Worm (Caenorhabditis elegans): Measurements from ENCODE around the gene C10G8.2.

The C10G8.2 gene

ce11 chrV:5314104-5314503 is at the start of gene C10G8.2:
Gene C10G8.2 (plus strand): TSS chrV:5314404.
- TF ChIP-seq sptf-1 (tag; optimal IDR thresholded peaks at IDR 0.05) (no peak), aly-2 (tag; optimal IDR thresholded peaks at IDR 0.05) (no peak), rnt-1 (tag; optimal IDR thresholded peaks at IDR 0.05) (no peak), fkh-8 (tag; optimal IDR thresholded peaks at IDR 0.05) (no peak), unc-30 (tag; optimal IDR thresholded peaks at IDR 0.05) (no peak), tbx-2 (tag; optimal IDR thresholded peaks at IDR 0.05) (no peak), snu-23 (GFP tag; optimal IDR thresholded peaks at IDR 0.05) (no peak), unc-130 (tag; optimal IDR thresholded peaks at IDR 0.05) (no peak), ces-1 (GFP tag; optimal IDR thresholded peaks at IDR 0.05) (no peak), alr-1 (tag; optimal IDR thresholded peaks at IDR 0.05; ENCODE audit: borderline replicate concordance) (no peak)

ce11 chrV:5265581-5265980 is 48.6 kb upstream of the C10G8.2 start, which contains the start of the genes srt-69 and B0238.12:
Gene srt-69 (minus strand): TSS chrV:5265681.
Gene B0238.12 (plus strand): TSS chrV:5265844.
- TF ChIP-seq nhr-90 (tag; optimal IDR thresholded peaks at IDR 0.05; ENCODE audit: poor library complexity) (no peak), ztf-4 (tag; optimal IDR thresholded peaks at IDR 0.05) (no peak), swsn-7 (tag; optimal IDR thresholded peaks at IDR 0.05) (no peak), egl-13 (tag; optimal IDR thresholded peaks at IDR 0.05) (no peak), aha-1 (tag; optimal IDR thresholded peaks at IDR 0.05) (no peak), sup-37 (GFP tag; optimal IDR thresholded peaks at IDR 0.05) (no peak), fkh-8 (tag; optimal IDR thresholded peaks at IDR 0.05) (no peak), lin-13 (GFP tag; optimal IDR thresholded peaks at IDR 0.05) (no peak), mdl-1 (tag; optimal IDR thresholded peaks at IDR 0.05) (no peak)

ce11 chrV:5269024-5269535 is 45.1 kb upstream of the C10G8.2 start, which contains the start of gene penr-1:
Gene penr-1 (plus strand): TSS chrV:5269485.
- TF ChIP-seq tlp-1 (tag; optimal IDR thresholded peaks at IDR 0.05) (no peak), mab-9 (GFP tag; IDR thresholded peaks at IDR 0.05) (no peak), ces-1 (GFP tag; optimal IDR thresholded peaks at IDR 0.05) (no peak), nhr-77 (tag; optimal IDR thresholded peaks at IDR 0.05) (peak; percentile 42), dpl-1 (GFP tag; optimal IDR thresholded peaks at IDR 0.05) (peak; percentile 88 to 94 (median 92)), ceh-82 (tag; optimal IDR thresholded peaks at IDR 0.05) (peak in 1 of 3 experiments; percentile 42), sptf-1 (tag; optimal IDR thresholded peaks at IDR 0.05) (no peak), hlh-17 (GFP tag; optimal IDR thresholded peaks at IDR 0.05; ENCODE audit: borderline replicate concordance) (no peak), hpl-2 (GFP tag; optimal IDR thresholded peaks at IDR 0.05) (no peak), rnt-1 (tag; optimal IDR thresholded peaks at IDR 0.05) (peak; percentile 61), fkh-4 (tag; optimal IDR thresholded peaks at IDR 0.05; ENCODE audit: borderline replicate concordance) (no peak), fkh-8 (tag; optimal IDR thresholded peaks at IDR 0.05) (peak; percentile 18), hlh-4 (tag; optimal IDR thresholded peaks at IDR 0.05) (no peak), fkh-10 (GFP tag; optimal IDR thresholded peaks at IDR 0.05) (peak; percentile 6), Y116A8C.19 (tag; optimal IDR thresholded peaks at IDR 0.05; ENCODE audit: borderline replicate concordance) (no peak), elt-2 (tag; optimal IDR thresholded peaks at IDR 0.05) (peak; percentile 3), ztf-11 (tag; optimal IDR thresholded peaks at IDR 0.05) (no peak), lin-35 (GFP tag; optimal IDR thresholded peaks at IDR 0.05) (peak; percentile 96 to 98), swsn-7 (tag; optimal IDR thresholded peaks at IDR 0.05) (peak; percentile 47), grh-1 (GFP tag; IDR thresholded peaks at IDR 0.05) (peak; percentile 33; the same call in 1 of the 2 replicates), alr-1 (tag; optimal IDR thresholded peaks at IDR 0.05; ENCODE audit: borderline replicate concordance) (no peak), zip-4 (GFP tag; optimal IDR thresholded peaks at IDR 0.05) (no peak), fos-1 (tag; optimal IDR thresholded peaks at IDR 0.05) (no peak), nhr-28 (tag; optimal IDR thresholded peaks at IDR 0.05) (no peak), aly-2 (tag; optimal IDR thresholded peaks at IDR 0.05) (peak; percentile 20), unc-86 (tag; optimal IDR thresholded peaks at IDR 0.05) (peak; percentile 35), lin-13 (GFP tag; optimal IDR thresholded peaks at IDR 0.05) (peak; percentile 37), egl-13 (tag; optimal IDR thresholded peaks at IDR 0.05) (peak; percentile 6), unc-130 (tag; optimal IDR thresholded peaks at IDR 0.05) (peak; percentile 69), lsy-2 (tag; optimal IDR thresholded peaks at IDR 0.05) (peak; percentile 51 to 74), isw-1 (GFP tag; IDR thresholded peaks at IDR 0.05) (no peak), zag-1 (tag; optimal IDR thresholded peaks at IDR 0.05) (no peak), nhr-20 (tag; optimal IDR thresholded peaks at IDR 0.05) (peak; percentile 67), elt-3 (tag; optimal IDR thresholded peaks at IDR 0.05) (peak in 2 of 6 experiments; percentile 2 to 43), snpc-4 (tag; optimal IDR thresholded peaks at IDR 0.05) (no peak), dsc-1 (tag; optimal IDR thresholded peaks at IDR 0.05) (peak; percentile 50), egl-27 (tag; optimal IDR thresholded peaks at IDR 0.05) (no peak), C34B4.2 (tag; optimal IDR thresholded peaks at IDR 0.05) (no peak), unc-30 (tag; optimal IDR thresholded peaks at IDR 0.05) (no peak)
